Worm (Caenorhabditis elegans): ENCODE data around the gene W01H2.2.

W01H2.2 gene

ce11 chrX:4265283-4265907, 47.1 kb upstream of the W01H2.2 start, which contains the start of gene coel-1 (continued):
- no peak for TF ChIP-seq hpl-2 (GFP tag; optimal IDR thresholded peaks at IDR 0.05)
- peak; percentile 57 for TF ChIP-seq unc-86 (tag; optimal IDR thresholded peaks at IDR 0.05)
- TF ChIP-seq ceh-90 (tag; optimal IDR thresholded peaks at IDR 0.05), result no peak
- TF ChIP-seq C04F5.9 (tag; optimal IDR thresholded peaks at IDR 0.05), result no peak
- no peak for TF ChIP-seq nhr-77 (tag; optimal IDR thresholded peaks at IDR 0.05)
- TF ChIP-seq ceh-8 (GFP tag; optimal IDR thresholded peaks at IDR 0.05), result no peak
- no peak for TF ChIP-seq hlh-4 (tag; optimal IDR thresholded peaks at IDR 0.05)
- TF ChIP-seq skn-1 (tag; optimal IDR thresholded peaks at IDR 0.05), result peak; percentile 32
- peak; percentile 46 for TF ChIP-seq C16A3.4 (tag; optimal IDR thresholded peaks at IDR 0.05)
- no peak for TF ChIP-seq vab-15 (tag; optimal IDR thresholded peaks at IDR 0.05)
- TF ChIP-seq ceh-82 (tag; optimal IDR thresholded peaks at IDR 0.05), result peak in 2 of 3 experiments; percentile 41 to 61
- no peak for TF ChIP-seq alr-1 (tag; optimal IDR thresholded peaks at IDR 0.05; ENCODE audit: borderline replicate concordance)
- TF ChIP-seq fkh-10 (GFP tag; optimal IDR thresholded peaks at IDR 0.05), result peak; percentile 62
- TF ChIP-seq nhr-90 (tag; optimal IDR thresholded peaks at IDR 0.05; ENCODE audit: poor library complexity), result peak; percentile 11
- no peak for TF ChIP-seq nhr-28 (tag; optimal IDR thresholded peaks at IDR 0.05)
- TF ChIP-seq lir-3 (tag; optimal IDR thresholded peaks at IDR 0.05; ENCODE audit: poor library complexity), result no peak
- TF ChIP-seq nhr-84 (tag; optimal IDR thresholded peaks at IDR 0.05), result no peak
- no peak for TF ChIP-seq ama-1 (optimal IDR thresholded peaks at IDR 0.05)
- TF ChIP-seq tbx-2 (tag; optimal IDR thresholded peaks at IDR 0.05), result peak; percentile 41
- peak in 1 of 6 experiments; percentile 14 for TF ChIP-seq elt-3 (tag; optimal IDR thresholded peaks at IDR 0.05)
- peak in 1 of 2 experiments; percentile 41 for TF ChIP-seq efl-1 (optimal IDR thresholded peaks at IDR 0.05)
- TF ChIP-seq efl-1 (GFP tag; optimal IDR thresholded peaks at IDR 0.05 in 1 of 2), result peak in 1 of 2 experiments; percentile 82
- peak; percentile 82 for TF ChIP-seq lin-14 (GFP tag; optimal IDR thresholded peaks at IDR 0.05)
- peak; percentile 41 for TF ChIP-seq dsc-1 (tag; optimal IDR thresholded peaks at IDR 0.05)
- TF ChIP-seq irx-1 (tag; optimal IDR thresholded peaks at IDR 0.05), result peak; percentile 14
- no peak for TF ChIP-seq nhr-237 (tag; optimal IDR thresholded peaks at IDR 0.05)
- no peak for TF ChIP-seq nhr-11 (tag; optimal IDR thresholded peaks at IDR 0.05)
- TF ChIP-seq nhr-85 (tag), result peak; percentile 81
- no peak for TF ChIP-seq unc-98 (GFP tag; IDR thresholded peaks at IDR 0.05)
- TF ChIP-seq mef-2 (tag; optimal IDR thresholded peaks at IDR 0.05), result no peak
- TF ChIP-seq nhr-71 (tag; optimal IDR thresholded peaks at IDR 0.05), result peak; percentile 70
- peak; percentile 66 for TF ChIP-seq rnt-1 (tag; optimal IDR thresholded peaks at IDR 0.05)
- TF ChIP-seq isw-1 (GFP tag; IDR thresholded peaks at IDR 0.05), result no peak
- no peak for TF ChIP-seq egl-27 (tag; optimal IDR thresholded peaks at IDR 0.05)
- TF ChIP-seq egl-13 (tag; optimal IDR thresholded peaks at IDR 0.05), result peak; percentile 56
- no peak for TF ChIP-seq lin-15B (tag; optimal IDR thresholded peaks at IDR 0.05)
- no peak for TF ChIP-seq Y116A8C.19 (tag; optimal IDR thresholded peaks at IDR 0.05; ENCODE audit: borderline replicate concordance)
- TF ChIP-seq pax-3 (tag; optimal IDR thresholded peaks at IDR 0.05), result no peak
- peak in 1 of 2 experiments; percentile 68 for TF ChIP-seq mdl-1 (tag; optimal IDR thresholded peaks at IDR 0.05)
- no peak for TF ChIP-seq aha-1 (tag; optimal IDR thresholded peaks at IDR 0.05)
- peak; percentile 11 for TF ChIP-seq F16B12.6 (tag; optimal IDR thresholded peaks at IDR 0.05)
- peak; percentile 33 for TF ChIP-seq jun-1 (tag; optimal IDR thresholded peaks at IDR 0.05)
- TF ChIP-seq hlh-17 (GFP tag; optimal IDR thresholded peaks at IDR 0.05; ENCODE audit: borderline replicate concordance), result no peak
- TF ChIP-seq ztf-4 (tag; optimal IDR thresholded peaks at IDR 0.05), result no peak
- TF ChIP-seq swsn-7 (tag; optimal IDR thresholded peaks at IDR 0.05), result peak; percentile 36
- TF ChIP-seq lin-13 (GFP tag; optimal IDR thresholded peaks at IDR 0.05), result no peak
- TF ChIP-seq ets-5 (GFP tag; IDR thresholded peaks at IDR 0.05), result no peak
- peak; percentile 13 for TF ChIP-seq mep-1 (tag; optimal IDR thresholded peaks at IDR 0.05)
- peak; percentile 58 for TF ChIP-seq nhr-47 (tag; optimal IDR thresholded peaks at IDR 0.05)
- no peak for TF ChIP-seq unc-30 (tag; optimal IDR thresholded peaks at IDR 0.05)
- TF ChIP-seq fkh-4 (tag; optimal IDR thresholded peaks at IDR 0.05; ENCODE audit: borderline replicate concordance), result no peak
- TF ChIP-seq ces-1 (GFP tag; optimal IDR thresholded peaks at IDR 0.05), result no peak
- TF ChIP-seq ztf-11 (tag; optimal IDR thresholded peaks at IDR 0.05), result peak in 1 of 2 experiments; percentile 37
